Fruit fly (Drosophila melanogaster) whole organism, prepupa: ENCODE measurements around the gene Bicra.

Experiments used
- CG11294 ChIP-seq: fragments of 200-800 bp; sonication (Bioruptor generic); IDR thresholded peaks from 2 replicates; pipeline ENCODE4 v1.3.6; 2022; ENCODE audit warnings: missing biosample characterization, missing genetic modification characterization
- CG11762 ChIP-seq: fragments of 200-800 bp; sonication (Bioruptor generic); optimal IDR thresholded peaks from 3 replicates; lab custom pipeline; 2016; ENCODE audit warnings: missing biosample characterization, missing genetic modification characterization; ENCODE audit not compliant: insufficient read depth
- CG11902 ChIP-seq: fragments of 200-800 bp; sonication (Bioruptor generic); optimal IDR thresholded peaks from 3 replicates; lab custom pipeline; 2016; ENCODE audit warnings: missing biosample characterization, missing genetic modification characterization
- CG15336 ChIP-seq: fragments of 200-800 bp; sonication (Bioruptor generic); IDR thresholded peaks from 2 replicates; pipeline ENCODE4 v1.3.6; 2022; ENCODE audit warnings: missing biosample characterization, missing genetic modification characterization
- CG1621 ChIP-seq: fragments of 200-800 bp; sonication (Bioruptor generic); optimal IDR thresholded peaks from 3 replicates; lab custom pipeline; 2018; ENCODE audit warnings: missing biosample characterization, mild to moderate bottlenecking, missing genetic modification characterization
- CG3032 ChIP-seq: fragments of 200-800 bp; optimal IDR thresholded peaks from 2 replicates; lab custom pipeline; 2019; ENCODE audit warnings: missing biosample characterization, mild to moderate bottlenecking, missing genetic modification characterization, moderate library complexity
- CG31627 ChIP-seq: fragments of 200-800 bp; sonication (Bioruptor generic); optimal IDR thresholded peaks from 3 replicates; lab custom pipeline; 2016; ENCODE audit warnings: missing biosample characterization, missing genetic modification characterization
- CG34406 ChIP-seq: fragments of 200-800 bp; sonication (Bioruptor generic); optimal IDR thresholded peaks from 3 replicates; lab custom pipeline; 2016; ENCODE audit warnings: missing biosample characterization, missing genetic modification characterization
- CG3919 ChIP-seq: fragments of 200-800 bp; sonication (Bioruptor generic); optimal IDR thresholded peaks from 3 replicates; lab custom pipeline; 2016; ENCODE audit warnings: missing biosample characterization, missing genetic modification characterization
- CG4318 ChIP-seq: fragments of 200-800 bp; sonication (Bioruptor generic); optimal IDR thresholded peaks from 3 replicates; lab custom pipeline; 2017; ENCODE audit warnings: missing biosample characterization, mild to moderate bottlenecking, missing genetic modification characterization
- CG6163 ChIP-seq: fragments of 200-800 bp; sonication (Bioruptor generic); IDR thresholded peaks from 3 replicates; pipeline ENCODE4 v1.3.6; 2022; ENCODE audit warnings: missing biosample characterization, missing genetic modification characterization
- CG6276 ChIP-seq: fragments of 200-800 bp; sonication (Bioruptor generic); optimal IDR thresholded peaks from 2 replicates; lab custom pipeline; 2017; ENCODE audit warnings: missing biosample characterization, mild to moderate bottlenecking, missing genetic modification characterization
- CG6792 ChIP-seq: fragments of 200-800 bp; sonication (Bioruptor generic); optimal IDR thresholded peaks from 3 replicates; lab custom pipeline; 2016; ENCODE audit warnings: missing biosample characterization, missing genetic modification characterization
- CG6854 ChIP-seq: fragments of 200-800 bp; sonication (Bioruptor generic); optimal IDR thresholded peaks from 2 replicates; lab custom pipeline; 2017; ENCODE audit warnings: missing biosample characterization, mild to moderate bottlenecking, missing genetic modification characterization
- CG8119 ChIP-seq: fragments of 200-800 bp; sonication (Bioruptor generic); IDR thresholded peaks from 3 replicates; pipeline ENCODE4 v1.3.6; 2022; ENCODE audit warnings: missing biosample characterization, missing genetic modification characterization
- CG8319 ChIP-seq: fragments of 200-800 bp; sonication (Bioruptor generic); optimal IDR thresholded peaks from 3 replicates; lab custom pipeline; 2016; ENCODE audit warnings: missing biosample characterization, missing genetic modification characterization
- CG9139 ChIP-seq: fragments of 200-800 bp; sonication (Bioruptor generic); optimal IDR thresholded peaks from 3 replicates; lab custom pipeline; 2017; ENCODE audit warnings: missing biosample characterization, mild to moderate bottlenecking, missing genetic modification characterization
- Eip75B ChIP-seq: fragments of 200-800 bp; sonication (Bioruptor generic); optimal IDR thresholded peaks from 3 replicates; lab custom pipeline; 2016; ENCODE audit warnings: missing biosample characterization, missing genetic modification characterization
- Eip78C ChIP-seq: fragments of 200-800 bp; sonication (Bioruptor generic); peaks from one replicate; lab custom pipeline; 2016; ENCODE audit warnings: missing biosample characterization, missing genetic modification characterization
- Ets21C ChIP-seq: fragments of 200-800 bp; sonication (Bioruptor generic); optimal IDR thresholded peaks from 3 replicates; lab custom pipeline; 2016; ENCODE audit warnings: missing biosample characterization, missing genetic modification characterization
- Ets96B ChIP-seq: fragments of 200-800 bp; optimal IDR thresholded peaks from 2 replicates; lab custom pipeline; 2019; ENCODE audit warnings: missing biosample characterization, mild to moderate bottlenecking, missing genetic modification characterization, moderate library complexity
- Gug ChIP-seq: fragments of 200-800 bp; sonication (Bioruptor generic); IDR thresholded peaks from 2 replicates; pipeline ENCODE4 v1.3.6; 2022; ENCODE audit warnings: missing biosample characterization, missing genetic modification characterization
- Hr39 ChIP-seq: fragments of 200-800 bp; sonication (Bioruptor generic); optimal IDR thresholded peaks from 2 replicates; lab custom pipeline; 2016; ENCODE audit warnings: missing biosample characterization, missing genetic modification characterization
- Lpt ChIP-seq: fragments of 200-800 bp; sonication (Bioruptor generic); optimal IDR thresholded peaks from 3 replicates; lab custom pipeline; 2016; ENCODE audit warnings: missing biosample characterization, missing genetic modification characterization
- OdsH ChIP-seq: fragments of 200-800 bp; sonication (Bioruptor generic); optimal IDR thresholded peaks from 3 replicates; lab custom pipeline; 2016; ENCODE audit warnings: missing biosample characterization, missing genetic modification characterization
- Smox ChIP-seq: fragments of 200-800 bp; sonication (Bioruptor generic); optimal IDR thresholded peaks from 3 replicates; lab custom pipeline; 2016; ENCODE audit warnings: missing biosample characterization, missing genetic modification characterization
- Sox102F ChIP-seq: fragments of 200-800 bp; sonication (Bioruptor generic); optimal IDR thresholded peaks from 2 replicates; lab custom pipeline; 2016; ENCODE audit warnings: missing biosample characterization, mild to moderate bottlenecking, missing genetic modification characterization
- Sox14 ChIP-seq: fragments of 200-800 bp; sonication (Bioruptor generic); optimal IDR thresholded peaks from 3 replicates; lab custom pipeline; 2016; ENCODE audit warnings: missing biosample characterization, missing genetic modification characterization
- achi ChIP-seq: fragments of 200-800 bp; sonication (Bioruptor generic); optimal IDR thresholded peaks from 3 replicates; lab custom pipeline; 2016; ENCODE audit warnings: missing biosample characterization, missing genetic modification characterization
- cyc ChIP-seq: fragments of 200-800 bp; sonication (Bioruptor generic); optimal IDR thresholded peaks from 3 replicates; lab custom pipeline; 2016; ENCODE audit warnings: missing biosample characterization, missing genetic modification characterization
- dac ChIP-seq: fragments of 200-800 bp; sonication (Bioruptor generic); optimal IDR thresholded peaks from 2 replicates; lab custom pipeline; 2017; ENCODE audit warnings: missing biosample characterization, mild to moderate bottlenecking, missing genetic modification characterization
- dsx ChIP-seq: fragments of 200-800 bp; optimal IDR thresholded peaks from 3 replicates; lab custom pipeline; 2019; ENCODE audit warnings: missing biosample characterization, mild to moderate bottlenecking, missing genetic modification characterization, moderate library complexity; ENCODE audit not compliant: poor library complexity, severe bottlenecking
- eg ChIP-seq: fragments of 200-800 bp; sonication (Bioruptor generic); IDR thresholded peaks from 3 replicates; pipeline ENCODE4 v1.3.6; 2022; ENCODE audit warnings: missing biosample characterization, missing genetic modification characterization
- esn ChIP-seq: fragments of 200-800 bp; sonication (Bioruptor generic); optimal IDR thresholded peaks from 2 replicates; lab custom pipeline; 2016; ENCODE audit warnings: missing biosample characterization, mild to moderate bottlenecking, missing genetic modification characterization, moderate library complexity
- fd59A ChIP-seq: fragments of 200-800 bp; sonication (Bioruptor generic); optimal IDR thresholded peaks from 2 replicates; lab custom pipeline; 2017; ENCODE audit warnings: missing biosample characterization, mild to moderate bottlenecking, missing genetic modification characterization, missing genetic modification reagents
- fd85E ChIP-seq: fragments of 200-800 bp; sonication (Bioruptor generic); optimal IDR thresholded peaks from 3 replicates; lab custom pipeline; 2016; ENCODE audit warnings: missing biosample characterization, missing genetic modification characterization
- fkh ChIP-seq: fragments of 200-800 bp; sonication (Bioruptor generic); optimal IDR thresholded peaks from 3 replicates; lab custom pipeline; 2017; ENCODE audit warnings: missing biosample characterization, mild to moderate bottlenecking, missing genetic modification characterization, moderate library complexity
- lz ChIP-seq: fragments of 200-800 bp; sonication (Bioruptor generic); optimal IDR thresholded peaks from 3 replicates; lab custom pipeline; 2016; ENCODE audit warnings: missing biosample characterization, missing genetic modification characterization
- net ChIP-seq: fragments of 200-800 bp; sonication (Bioruptor generic); optimal IDR thresholded peaks from 3 replicates; lab custom pipeline; 2016; ENCODE audit warnings: missing biosample characterization, missing genetic modification characterization
- pdm3 ChIP-seq: fragments of 200-800 bp; sonication (Bioruptor generic); optimal IDR thresholded peaks from 3 replicates; lab custom pipeline; 2016; ENCODE audit warnings: missing biosample characterization, missing genetic modification characterization
- spab ChIP-seq: fragments of 200-800 bp; sonication (Bioruptor generic); optimal IDR thresholded peaks from 2 replicates; lab custom pipeline; 2017; ENCODE audit warnings: missing biosample characterization, mild to moderate bottlenecking, missing genetic modification characterization, missing genetic modification reagents
- ss ChIP-seq, 2 experiments: fragments of 200-800 bp; sonication (Bioruptor generic); optimal IDR thresholded peaks; 2 replicates in 1 of 2; 3 replicates in 1 of 2; lab custom pipeline; 2017 to 2018; ENCODE audit warnings: mild to moderate bottlenecking in 2 of 2, missing biosample characterization in 2 of 2, missing genetic modification characterization in 2 of 2, moderate library complexity in 1 of 2
- svp ChIP-seq: fragments of 200-800 bp; sonication (Bioruptor generic); peaks from one replicate; lab custom pipeline; 2016; ENCODE audit warnings: missing biosample characterization, missing genetic modification characterization
- topi ChIP-seq: fragments of 200-800 bp; sonication (Bioruptor generic); optimal IDR thresholded peaks from 3 replicates; lab custom pipeline; 2016; ENCODE audit warnings: missing biosample characterization, missing genetic modification characterization

The Bicra gene

dm6 chr3R:29153197-29153644, 90.4 kb downstream of the Bicra start, which contains the start of the genes Slbp and Rpn2:
TSS of gene Slbp (minus strand) at chr3R:29153266.
TSS of gene Rpn2 (plus strand) at chr3R:29153524.
- TF ChIP-seq spab (GFP tag; lab: Kevin White, UChicago), result no peak
- TF ChIP-seq CG8319 (GFP tag; lab: Kevin White, UChicago), result no peak
- TF ChIP-seq achi (GFP tag; lab: Kevin White, UChicago), result peak; percentile 19
- peak in 1 of 2 experiments; percentile 13 for TF ChIP-seq ss (GFP tag; optimal IDR thresholded peaks at IDR 0.05; lab: Kevin White, UChicago)
- no peak for TF ChIP-seq CG34406 (GFP tag; lab: Kevin White, UChicago)
- TF ChIP-seq CG8119 (GFP tag; lab: Robert Waterston, UW), result no peak
- no peak for TF ChIP-seq dsx (GFP tag; lab: Kevin White, UChicago)
- peak; percentile 21 for TF ChIP-seq topi (GFP tag; lab: Kevin White, UChicago)
- TF ChIP-seq esn (GFP tag; lab: Kevin White, UChicago), result peak; percentile 64
- no peak for TF ChIP-seq eg (GFP tag; lab: Robert Waterston, UW)
- no peak for TF ChIP-seq fd59A (GFP tag; lab: Kevin White, UChicago)
- TF ChIP-seq svp, result no peak
- no peak for TF ChIP-seq CG11294 (GFP tag; lab: Robert Waterston, UW)
- TF ChIP-seq CG11902 (GFP tag; lab: Kevin White, UChicago), result peak; percentile 17
- no peak for TF ChIP-seq CG6854 (GFP tag; lab: Kevin White, UChicago)
- no peak for TF ChIP-seq Gug (GFP tag; lab: Robert Waterston, UW)
- TF ChIP-seq CG9139 (GFP tag; lab: Kevin White, UChicago), result no peak
- peak; percentile 32 for TF ChIP-seq Eip75B (GFP tag; lab: Kevin White, UChicago)
- TF ChIP-seq fd85E (GFP tag; lab: Kevin White, UChicago), result no peak
- no peak for TF ChIP-seq Sox102F (GFP tag; lab: Kevin White, UChicago)
- TF ChIP-seq OdsH (GFP tag; lab: Kevin White, UChicago), result no peak
- TF ChIP-seq CG15336, result no peak
- peak; percentile 37 for TF ChIP-seq cyc
- no peak for TF ChIP-seq Ets21C (GFP tag; lab: Kevin White, UChicago)
- no peak for TF ChIP-seq dac (GFP tag; lab: Kevin White, UChicago)
- peak; percentile 23 for TF ChIP-seq CG6792
- TF ChIP-seq Lpt, result no peak
- TF ChIP-seq Ets96B (tag; lab: Kevin White, UChicago), result peak; percentile 29
- no peak for TF ChIP-seq net (GFP tag; lab: Kevin White, UChicago)
- TF ChIP-seq CG4318, result no peak
- TF ChIP-seq Sox14 (GFP tag; lab: Kevin White, UChicago), result peak; percentile 81
- no peak for TF ChIP-seq CG6276 (GFP tag; lab: Kevin White, UChicago)
- TF ChIP-seq CG31627 (GFP tag; lab: Kevin White, UChicago), result peak; percentile 13
- TF ChIP-seq CG3032 (tag; lab: Kevin White, UChicago), result peak; percentile 25
- TF ChIP-seq Hr39, result peak; percentile 15
- peak; percentile 49 for TF ChIP-seq lz (GFP tag; lab: Kevin White, UChicago)
- no peak for TF ChIP-seq Smox (GFP tag; lab: Kevin White, UChicago)
- TF ChIP-seq CG3919 (GFP tag; lab: Kevin White, UChicago), result peak; percentile 32
- TF ChIP-seq CG6163 (GFP tag; lab: Robert Waterston, UW), result no peak
- peak; percentile 44 for TF ChIP-seq Eip78C
- peak; percentile 1 for TF ChIP-seq CG1621
- TF ChIP-seq fkh, result peak; percentile 22
- no peak for TF ChIP-seq CG11762
- no peak for TF ChIP-seq pdm3 (GFP tag; lab: Kevin White, UChicago)
